Fruit fly (Drosophila melanogaster) whole organism, wandering third instar larva: ENCODE data around the gene CG11891.

Experiments used
- Dfd ChIP-seq: fragments of >200 bp; optimal IDR thresholded peaks from 2 replicates; lab custom pipeline; 2017; ENCODE audit warnings: missing biosample characterization, missing genetic modification characterization
- HLH106 ChIP-seq: fragments of 200-800 bp; optimal IDR thresholded peaks from 3 replicates; lab custom pipeline; 2019; ENCODE audit warnings: missing biosample characterization, mild to moderate bottlenecking, missing genetic modification characterization, moderate library complexity
- Jra ChIP-seq: sonication (Bioruptor generic); optimal IDR thresholded peaks from 2 replicates; lab custom pipeline; 2016; ENCODE audit warnings: missing biosample characterization, missing genetic modification characterization
- Myc ChIP-seq: fragments of >200 bp; optimal IDR thresholded peaks from 2 replicates; lab custom pipeline; 2017
- OdsH ChIP-seq: fragments of 200-800 bp; sonication (Bioruptor generic); optimal IDR thresholded peaks from 2 replicates; lab custom pipeline; 2016; ENCODE audit warnings: missing biosample characterization, mild to moderate bottlenecking, missing genetic modification characterization
- dl ChIP-seq, 2 experiments: fragments of 175-275, 200-275 bp in 1 of 2; fragments of 200-275 bp in 1 of 2; sonication (Bioruptor generic); optimal IDR thresholded peaks; lab custom pipeline; 2018; ENCODE audit warnings: mild to moderate bottlenecking in 2 of 2, missing biosample characterization in 2 of 2, missing genetic modification characterization in 2 of 2, moderate library complexity in 2 of 2; ENCODE audit not compliant: partially characterized antibody in 2 of 2, insufficient read depth in 1 of 2
- h ChIP-seq: fragments of 200-800 bp; sonication (Bioruptor generic); optimal IDR thresholded peaks from 3 replicates; lab custom pipeline; 2016; ENCODE audit warnings: missing biosample characterization, mild to moderate bottlenecking, missing genetic modification characterization
- lola ChIP-seq: fragments of >200 bp; optimal IDR thresholded peaks from 2 replicates; lab custom pipeline; 2017; ENCODE audit warnings: missing biosample characterization, missing genetic modification characterization
- psq ChIP-seq: fragments of 200-800 bp; sonication (Bioruptor generic); optimal IDR thresholded peaks from 3 replicates; lab custom pipeline; 2017; ENCODE audit warnings: missing biosample characterization, mild to moderate bottlenecking, missing genetic modification characterization, moderate library complexity
- sv ChIP-seq: fragments of 200-800 bp; sonication (Bioruptor generic); optimal IDR thresholded peaks from 3 replicates; lab custom pipeline; 2016; ENCODE audit warnings: missing biosample characterization, missing genetic modification characterization
- usp ChIP-seq: fragments of >200 bp; optimal IDR thresholded peaks from 2 replicates; lab custom pipeline; 2017; ENCODE audit warnings: missing biosample characterization, missing genetic modification characterization

dm6 chr3R:25279796-25280350 lies 9.9 kb downstream of the CG11891 start, which contains the start of gene CG10514:
- TF ChIP-seq HLH106 (tag; lab: Kevin White, UChicago), result no peak
- no peak for TF ChIP-seq usp (GFP tag; lab: Kevin White, UChicago)
- no peak for TF ChIP-seq lola (GFP tag; lab: Kevin White, UChicago)
- TF ChIP-seq dl (GFP tag; optimal IDR thresholded peaks at IDR 0.05; lab: Kevin White, UChicago; ENCODE audit: insufficient read depth in 1 of 2, partially characterized antibody in 2 of 2), result no peak
- no peak for TF ChIP-seq sv (GFP tag; lab: Kevin White, UChicago)
- peak; percentile 43 for TF ChIP-seq OdsH (GFP tag; lab: Kevin White, UChicago)
- no peak for TF ChIP-seq Dfd (GFP tag; lab: Kevin White, UChicago)
- peak; percentile 18 for TF ChIP-seq psq (GFP tag; lab: Kevin White, UChicago)
- no peak for TF ChIP-seq Jra
- TF ChIP-seq Myc (lab: Kevin White, UChicago), result no peak
- TF ChIP-seq h, result no peak
